Worm (Caenorhabditis elegans) whole organism, L3 larva: Measurements from ENCODE around the gene F35A5.5.

Source experiments
- aly-2 ChIP-seq: fragments of 150-350 bp; optimal IDR thresholded peaks from 2 replicates; lab custom pipeline; 2014; ENCODE audit warnings: missing biosample characterization, missing genetic modification characterization
- ceh-16 ChIP-seq: sonication (generic microtip); optimal IDR thresholded peaks from 2 replicates; lab custom pipeline; 2017; ENCODE audit warnings: missing biosample characterization, missing genetic modification characterization
- ceh-28 ChIP-seq: fragments of 150-350 bp; optimal IDR thresholded peaks from 2 replicates; lab custom pipeline; 2014; ENCODE audit warnings: missing biosample characterization, missing genetic modification reagents, missing genetic modification characterization
- ceh-82 ChIP-seq: fragments of 150-350 bp; optimal IDR thresholded peaks from 2 replicates; lab custom pipeline; 2014; ENCODE audit warnings: missing biosample characterization, missing genetic modification characterization
- daf-12 ChIP-seq: fragments of 150-350 bp; optimal IDR thresholded peaks from 2 replicates; lab custom pipeline; 2014; ENCODE audit warnings: missing biosample characterization, missing genetic modification reagents, missing genetic modification characterization
- egl-5 ChIP-seq: fragments of 150-350 bp; optimal IDR thresholded peaks from 2 replicates; lab custom pipeline; 2017; ENCODE audit warnings: missing biosample characterization, missing genetic modification reagents, missing genetic modification characterization, inconsistent platforms
- elt-1 ChIP-seq: fragments of 150-350 bp; optimal IDR thresholded peaks from 2 replicates; lab custom pipeline; 2014; ENCODE audit warnings: missing biosample characterization, missing genetic modification characterization
- elt-2 ChIP-seq: sonication (generic microtip); optimal IDR thresholded peaks from 2 replicates; lab custom pipeline; 2016; ENCODE audit warnings: missing genetic modification reagents, mild to moderate bottlenecking, missing genetic modification characterization, missing compliant biosample characterization
- fkh-2 ChIP-seq: fragments of 150-350 bp; optimal IDR thresholded peaks from 2 replicates; lab custom pipeline; 2014; ENCODE audit warnings: missing biosample characterization, missing genetic modification reagents, missing genetic modification characterization
- jun-1 ChIP-seq: fragments of 150-350 bp; optimal IDR thresholded peaks from 2 replicates; lab custom pipeline; 2014; ENCODE audit warnings: missing biosample characterization, missing genetic modification reagents, missing genetic modification characterization
- lin-15B ChIP-seq: fragments of 150-350 bp; optimal IDR thresholded peaks from 2 replicates; lab custom pipeline; 2014; ENCODE audit warnings: missing biosample characterization, missing genetic modification characterization
- lin-39 ChIP-seq: fragments of 150-350 bp; optimal IDR thresholded peaks from 2 replicates; lab custom pipeline; 2018; ENCODE audit warnings: missing biosample characterization, missing genetic modification reagents, missing genetic modification characterization
- lsy-12 ChIP-seq: sonication (generic microtip); optimal IDR thresholded peaks from 2 replicates; lab custom pipeline; 2016; ENCODE audit warnings: mild to moderate bottlenecking, missing genetic modification characterization, missing compliant biosample characterization
- mdl-1 ChIP-seq: fragments of 150-350 bp; optimal IDR thresholded peaks from 2 replicates; lab custom pipeline; 2014; ENCODE audit warnings: missing biosample characterization, missing genetic modification characterization
- mml-1 ChIP-seq: fragments of 150-350 bp; sonication (generic microtip); optimal IDR thresholded peaks from 3 replicates; lab custom pipeline; 2014; ENCODE audit warnings: missing biosample characterization, missing genetic modification characterization
- nfya-1 ChIP-seq: sonication (generic microtip); optimal IDR thresholded peaks from 2 replicates; lab custom pipeline; 2017; ENCODE audit warnings: missing genetic modification characterization, mild to moderate bottlenecking, missing compliant biosample characterization, antibody characterized with exemption, moderate library complexity; ENCODE audit not compliant: insufficient read depth
- nhr-11 ChIP-seq: fragments of 150-350 bp; optimal IDR thresholded peaks from 2 replicates; lab custom pipeline; 2014; ENCODE audit warnings: missing biosample characterization, missing genetic modification characterization
- nhr-12 ChIP-seq: fragments of 150-350 bp; optimal IDR thresholded peaks from 2 replicates; lab custom pipeline; 2014; ENCODE audit warnings: missing biosample characterization, missing genetic modification characterization
- nhr-23 ChIP-seq: fragments of 150-350 bp; optimal IDR thresholded peaks from 2 replicates; lab custom pipeline; 2014; ENCODE audit warnings: missing biosample characterization, missing genetic modification reagents, missing genetic modification characterization
- nhr-237 ChIP-seq: fragments of 150-350 bp; optimal IDR thresholded peaks from 2 replicates; lab custom pipeline; 2014; ENCODE audit warnings: missing biosample characterization, missing genetic modification characterization
- nhr-25 ChIP-seq: sonication (generic microtip); optimal IDR thresholded peaks from 2 replicates; lab custom pipeline; 2017; ENCODE audit warnings: missing biosample characterization, missing genetic modification characterization
- nhr-28 ChIP-seq: fragments of 150-350 bp; optimal IDR thresholded peaks from 2 replicates; lab custom pipeline; 2014; ENCODE audit warnings: missing biosample characterization, missing genetic modification characterization
- nhr-43 ChIP-seq: sonication (generic microtip); optimal IDR thresholded peaks from 2 replicates; lab custom pipeline; 2016; ENCODE audit warnings: mild to moderate bottlenecking, missing genetic modification characterization, missing compliant biosample characterization; ENCODE audit not compliant: poor library complexity, severe bottlenecking
- nhr-67 ChIP-seq: fragments of 150-350 bp; optimal IDR thresholded peaks from 2 replicates; lab custom pipeline; 2014; ENCODE audit warnings: missing biosample characterization, missing genetic modification characterization
- nhr-76 ChIP-seq: fragments of 150-350 bp; sonication (generic microtip); optimal IDR thresholded peaks from 5 replicates; lab custom pipeline; 2014; ENCODE audit warnings: missing biosample characterization, missing genetic modification characterization
- nhr-77 ChIP-seq: fragments of 150-350 bp; optimal IDR thresholded peaks from 2 replicates; lab custom pipeline; 2014; ENCODE audit warnings: missing biosample characterization, missing genetic modification characterization
- pha-4 ChIP-seq: fragments of 150-350 bp; optimal IDR thresholded peaks from 2 replicates; lab custom pipeline; 2014; ENCODE audit warnings: missing biosample characterization, missing genetic modification reagents, missing genetic modification characterization
- pqm-1 ChIP-seq: fragments of 150-350 bp; optimal IDR thresholded peaks from 2 replicates; lab custom pipeline; 2017; ENCODE audit warnings: missing biosample characterization, missing genetic modification characterization, inconsistent platforms
- skn-1 ChIP-seq: fragments of 150-350 bp; optimal IDR thresholded peaks from 2 replicates; lab custom pipeline; 2014; ENCODE audit warnings: missing biosample characterization, missing genetic modification characterization
- snpc-4 ChIP-seq: fragments of 150-350 bp; optimal IDR thresholded peaks from 2 replicates; lab custom pipeline; 2014; ENCODE audit warnings: missing biosample characterization, missing genetic modification characterization
- tbx-2 ChIP-seq: sonication (generic microtip); optimal IDR thresholded peaks from 2 replicates; lab custom pipeline; 2016; ENCODE audit warnings: mild to moderate bottlenecking, missing genetic modification characterization, missing compliant biosample characterization
- ztf-11 ChIP-seq: fragments of 150-350 bp; optimal IDR thresholded peaks from 2 replicates; lab custom pipeline; 2014; ENCODE audit warnings: missing biosample characterization, missing genetic modification characterization
- ztf-4 ChIP-seq: fragments of 150-350 bp; optimal IDR thresholded peaks from 2 replicates; lab custom pipeline; 2014; ENCODE audit warnings: missing biosample characterization, missing genetic modification characterization

The F35A5.5 gene

DNA sequence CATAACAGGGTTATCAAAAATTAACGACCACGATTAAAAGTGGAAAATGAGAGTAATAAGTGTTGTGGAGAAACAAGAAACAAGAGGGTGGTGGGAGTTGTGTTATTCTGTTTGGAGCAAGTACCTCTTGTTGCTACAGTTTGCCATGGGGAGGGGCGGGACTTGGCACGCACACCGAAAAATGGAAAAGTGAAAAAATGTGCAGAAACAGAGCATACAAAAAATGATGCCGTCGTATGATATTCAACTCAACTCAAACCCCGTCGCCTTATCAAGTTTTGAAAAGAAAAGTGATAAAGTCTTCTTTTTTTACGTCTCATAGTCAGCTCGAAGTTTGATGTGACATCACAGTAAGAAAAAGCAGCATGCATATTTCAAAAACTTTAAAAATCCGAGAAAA is 25.1 kb upstream of the F35A5.5 start:
- TF ChIP-seq pha-4 (peak; percentile 61), pqm-1 (tag; lab: Kevin White, UChicago) (peak; percentile 69), nhr-11 (tag; lab: Kevin White, UChicago) (no peak), elt-2 (peak; percentile 91)

- TF ChIP-seq pha-4 (peak; percentile 97), jun-1 (no peak)
Observed at ce11 chrX:3819697-3820096, 24.2 kb upstream of the F35A5.5 start.

DNA sequence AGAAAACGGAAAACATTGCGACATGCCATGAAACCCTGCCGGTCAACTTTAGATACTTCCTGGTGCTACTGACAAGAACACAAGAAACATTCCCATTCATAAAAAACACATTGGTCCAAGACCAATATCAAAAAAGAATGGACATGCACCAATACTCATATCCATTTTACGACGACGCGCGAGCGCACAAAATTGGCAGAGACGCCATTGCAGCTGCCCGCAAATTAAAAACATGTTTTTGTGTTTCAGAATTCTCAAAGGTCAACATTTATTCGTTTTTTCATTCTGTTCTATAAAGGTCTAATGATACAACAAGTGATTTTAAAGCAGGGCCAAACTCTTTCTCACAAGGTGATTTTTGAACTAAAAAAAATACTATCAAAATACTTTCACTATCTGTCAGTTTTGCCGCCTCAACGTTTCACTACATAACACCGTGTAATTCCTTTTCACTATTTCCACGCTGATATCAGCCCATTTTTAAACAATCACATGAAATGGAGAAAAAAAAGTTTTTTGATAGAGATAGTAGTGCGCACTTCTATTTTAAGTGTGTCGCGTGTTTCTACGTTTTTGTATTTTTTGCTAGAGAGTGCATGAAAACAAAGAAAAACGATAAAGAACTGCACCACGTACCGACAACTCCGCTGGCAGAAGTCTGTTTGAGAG is 23.4 kb upstream of the F35A5.5 start:
- TF ChIP-seq nfya-1 (tag; lab: Kevin White, UChicago) (no peak), egl-5 (tag; lab: Kevin White, UChicago) (no peak), nhr-25 (tag; lab: Kevin White, UChicago) (no peak), elt-2 (peak; percentile 90), pqm-1 (tag; lab: Kevin White, UChicago) (peak; percentile 91), nhr-43 (tag; lab: Kevin White, UChicago) (no peak), jun-1 (peak; percentile 32), nhr-237 (no peak), ceh-28 (tag; lab: Kevin White, UChicago) (no peak), nhr-77 (tag; lab: Kevin White, UChicago) (no peak)

DNA sequence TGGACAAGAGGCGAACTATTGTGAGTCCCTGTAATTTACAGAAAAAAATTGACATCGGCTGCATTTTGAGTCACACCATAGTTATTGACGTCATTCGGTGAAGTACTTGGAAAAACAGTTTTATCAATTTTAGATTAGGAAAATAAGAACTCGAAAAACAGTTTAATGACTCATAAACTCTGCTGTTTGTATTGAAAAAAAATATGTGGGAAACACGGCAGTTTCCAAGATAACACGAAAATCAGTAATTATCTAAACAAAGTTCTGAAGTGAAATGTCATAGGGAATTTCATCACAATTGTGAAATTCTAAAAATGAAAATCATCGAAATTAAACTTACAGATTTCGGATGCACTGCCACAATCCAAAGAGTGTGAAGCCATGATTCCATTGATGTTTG is 19.3 kb upstream of the F35A5.5 start:
- TF ChIP-seq lin-39 (tag; lab: Kevin White, UChicago) (no peak), nhr-28 (tag; lab: Kevin White, UChicago) (no peak), pqm-1 (tag; lab: Kevin White, UChicago) (peak; percentile 21), elt-2 (peak; percentile 51), aly-2 (tag; lab: Kevin White, UChicago) (no peak), pha-4 (peak; percentile 8), ztf-4 (tag; lab: Kevin White, UChicago) (no peak), nhr-67 (no peak)
- TF ChIP-seq, all 47 proteins: peak for 3

DNA sequence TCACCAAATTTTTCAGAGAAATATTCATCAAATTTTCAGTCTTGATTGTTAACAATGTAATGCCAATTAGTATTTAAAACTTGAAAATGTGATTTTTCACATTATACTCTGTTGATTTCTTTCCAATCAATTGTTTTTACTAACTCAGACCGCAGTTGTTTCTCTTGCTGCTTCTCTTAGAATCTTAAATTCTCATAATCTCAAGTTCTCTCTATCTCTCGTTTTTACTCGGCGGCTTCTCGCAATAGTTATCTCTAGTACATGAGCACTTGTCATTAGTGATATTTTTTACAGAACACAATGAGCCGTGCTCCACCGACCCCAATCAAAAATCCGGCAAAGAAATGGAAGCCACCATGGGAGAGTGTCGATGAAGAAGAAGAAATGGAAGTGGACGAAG is 11.6 kb upstream of the F35A5.5 start, which contains the start of gene F35A5.1:
TSS of gene F35A5.1 (plus strand) at position 301 of the 400 bp plus-strand sequence.
- TF ChIP-seq ztf-4 (tag; lab: Kevin White, UChicago) (no peak), lin-15B (tag; lab: Kevin White, UChicago) (no peak), fkh-2 (tag; lab: Kevin White, UChicago) (no peak), mdl-1 (tag; lab: Kevin White, UChicago) (no peak), snpc-4 (no peak), nhr-76 (tag; lab: Kevin White, UChicago) (no peak), ceh-16 (tag; lab: Kevin White, UChicago) (no peak), daf-12 (tag; lab: Kevin White, UChicago) (no peak), mml-1 (tag; lab: Kevin White, UChicago) (no peak), tbx-2 (tag; lab: Kevin White, UChicago) (no peak), ceh-82 (tag; lab: Kevin White, UChicago) (no peak), nhr-25 (tag; lab: Kevin White, UChicago) (no peak), nhr-12 (no peak), lin-39 (tag; lab: Kevin White, UChicago) (no peak), nhr-28 (tag; lab: Kevin White, UChicago) (no peak), aly-2 (tag; lab: Kevin White, UChicago) (no peak), lsy-12 (tag; lab: Kevin White, UChicago) (no peak), skn-1 (tag; lab: Kevin White, UChicago) (no peak)

- TF ChIP-seq skn-1 (tag; lab: Kevin White, UChicago) (no peak), ceh-82 (tag; lab: Kevin White, UChicago) (no peak), elt-1 (tag; lab: Kevin White, UChicago) (no peak), nhr-43 (tag; lab: Kevin White, UChicago) (no peak), ztf-11 (no peak), nhr-23 (tag; lab: Kevin White, UChicago) (no peak)
Observed at ce11 chrX:3804837-3805236, 9.3 kb upstream of the F35A5.5 start, which contains the start of gene F35A5.2. Gene F35A5.2 (plus strand): TSS chrX:3805137.
